Worm (Caenorhabditis elegans) whole organism, early embryonic: ENCODE data around the gene T13G4.7.

Experiments
- B0310.2 ChIP-seq: sonication (generic microtip); optimal IDR thresholded peaks from 2 replicates; lab custom pipeline; 2016; ENCODE audit warnings: mild to moderate bottlenecking, missing genetic modification characterization, missing compliant biosample characterization
- ceh-36 ChIP-seq: sonication (generic microtip); optimal IDR thresholded peaks from 2 replicates; lab custom pipeline; 2016; ENCODE audit warnings: missing genetic modification characterization, inconsistent platforms, missing compliant biosample characterization
- flt-1 ChIP-seq: fragments of 200-800 bp; sonication (Bioruptor generic); IDR thresholded peaks from 2 replicates; pipeline ENCODE4 v1.3.6; 2022; ENCODE audit warnings: missing genetic modification characterization, missing compliant biosample characterization

ce11 chrX:1183258-1183657 lies 22.7 kb downstream of the T13G4.7 start:
- TF ChIP-seq B0310.2: no peak
- no peak for TF ChIP-seq flt-1 (GFP tag; lab: Robert Waterston, UW)
- TF ChIP-seq ceh-36: no peak
